Worm (Caenorhabditis elegans) whole organism, young adult: ENCODE measurements around the gene abch-1.

Experiments used
- B0261.1 ChIP-seq: sonication (generic microtip); optimal IDR thresholded peaks from 2 replicates; lab custom pipeline; 2016; ENCODE audit warnings: mild to moderate bottlenecking, missing genetic modification characterization, moderate library complexity, missing compliant biosample characterization
- F10E7.11 ChIP-seq: sonication (generic microtip); optimal IDR thresholded peaks from 2 replicates; lab custom pipeline; 2017; ENCODE audit warnings: mild to moderate bottlenecking, missing genetic modification characterization, moderate library complexity, missing compliant biosample characterization
- F23B12.7 ChIP-seq: sonication (generic microtip); optimal IDR thresholded peaks from 2 replicates; lab custom pipeline; 2017; ENCODE audit warnings: missing genetic modification characterization, mild to moderate bottlenecking, missing compliant biosample characterization, antibody characterized with exemption, moderate library complexity; ENCODE audit not compliant: insufficient read depth
- F57C9.4 ChIP-seq: sonication (generic microtip); optimal IDR thresholded peaks from 2 replicates; lab custom pipeline; 2017; ENCODE audit warnings: mild to moderate bottlenecking, missing genetic modification characterization, missing compliant biosample characterization
- K12H6.12 ChIP-seq: fragments of 200-800 bp; sonication (Bioruptor generic); optimal IDR thresholded peaks from 2 replicates; lab custom pipeline; 2018; ENCODE audit warnings: mild to moderate bottlenecking, missing genetic modification characterization, missing compliant biosample characterization
- T26A5.8 ChIP-seq: sonication (generic microtip); optimal IDR thresholded peaks from 2 replicates; lab custom pipeline; 2016; ENCODE audit warnings: missing genetic modification characterization, missing compliant biosample characterization
- Y67H2A.10 ChIP-seq: fragments of 200-800 bp; sonication (Bioruptor generic); conservative IDR thresholded peaks from 2 replicates; pipeline ENCODE4 v1.3.6; 2022; ENCODE audit warnings: missing genetic modification reagents, missing genetic modification characterization, missing compliant biosample characterization
- akir-1 ChIP-seq: fragments of 200-800 bp; sonication (Bioruptor generic); optimal IDR thresholded peaks from 2 replicates; lab custom pipeline; 2018; ENCODE audit warnings: mild to moderate bottlenecking, missing genetic modification characterization, moderate library complexity, missing compliant biosample characterization
- aptf-3 ChIP-seq: fragments of 200-800 bp; sonication (Bioruptor generic); IDR thresholded peaks from 2 replicates; pipeline ENCODE4 v1.3.6; 2022; ENCODE audit warnings: missing genetic modification characterization, missing compliant biosample characterization
- atf-7 ChIP-seq: sonication (generic microtip); optimal IDR thresholded peaks from 2 replicates; lab custom pipeline; 2017; ENCODE audit warnings: mild to moderate bottlenecking, missing genetic modification characterization, missing compliant biosample characterization
- attf-3 ChIP-seq: fragments of 200-800 bp; sonication (Bioruptor generic); conservative IDR thresholded peaks from 2 replicates; pipeline ENCODE4 v1.3.6; 2022; ENCODE audit warnings: missing genetic modification reagents, missing genetic modification characterization, missing compliant biosample characterization
- cebp-1 ChIP-seq, 2 experiments: fragments of 200-800 bp in 1 of 2; sonication (Bioruptor generic) in 1 of 2; sonication (generic microtip) in 1 of 2; IDR thresholded peaks in 1 of 2; optimal IDR thresholded peaks in 1 of 2; 2 replicates each; pipeline versions ENCODE4 v1.3.6 to Lab custom; 2017 to 2022; ENCODE audit warnings: missing compliant biosample characterization in 2 of 2, missing genetic modification characterization in 2 of 2, mild to moderate bottlenecking in 1 of 2, missing genetic modification reagents in 1 of 2, moderate library complexity in 1 of 2
- cebp-2 ChIP-seq: fragments of 200-800 bp; sonication (Bioruptor generic); IDR thresholded peaks from 2 replicates; pipeline ENCODE4 v1.3.6; 2022; ENCODE audit warnings: missing genetic modification characterization, missing compliant biosample characterization
- ceh-40 ChIP-seq: fragments of 200-800 bp; sonication (Bioruptor generic); IDR thresholded peaks from 2 replicates; pipeline ENCODE4 v1.3.6; 2022; ENCODE audit warnings: missing genetic modification characterization, missing compliant biosample characterization
- dpff-1 ChIP-seq: sonication (generic microtip); optimal IDR thresholded peaks from 2 replicates; lab custom pipeline; 2017; ENCODE audit warnings: mild to moderate bottlenecking, missing genetic modification characterization, missing compliant biosample characterization
- ets-4 ChIP-seq: fragments of 200-800 bp; sonication (Bioruptor generic); optimal IDR thresholded peaks from 2 replicates; lab custom pipeline; 2018; ENCODE audit warnings: mild to moderate bottlenecking, missing genetic modification characterization, missing compliant biosample characterization
- him-1 ChIP-seq: sonication (generic microtip); optimal IDR thresholded peaks from 2 replicates; lab custom pipeline; 2016; ENCODE audit warnings: missing genotype, missing genetic modification reagents, missing genetic modification characterization, missing compliant biosample characterization
- hlh-26 ChIP-seq: fragments of 200-800 bp; sonication (Bioruptor generic); conservative IDR thresholded peaks from 2 replicates; pipeline ENCODE4 v1.3.6; 2022; ENCODE audit warnings: missing genetic modification reagents, missing genetic modification characterization, missing compliant biosample characterization
- lir-1 ChIP-seq: fragments of 200-800 bp; sonication (Bioruptor generic); conservative IDR thresholded peaks from 2 replicates; pipeline ENCODE4 v1.3.6; 2022; ENCODE audit warnings: missing genetic modification reagents, missing genetic modification characterization, missing compliant biosample characterization
- lsl-1 ChIP-seq: fragments of 200-800 bp; sonication (Bioruptor generic); optimal IDR thresholded peaks from 2 replicates; lab custom pipeline; 2018; ENCODE audit warnings: mild to moderate bottlenecking, missing genetic modification characterization, moderate library complexity, missing compliant biosample characterization
- mcd-1 ChIP-seq: fragments of 200-800 bp; sonication (Bioruptor generic); IDR thresholded peaks from 2 replicates; pipeline ENCODE4 v1.3.6; 2022; ENCODE audit warnings: missing genetic modification reagents, missing genetic modification characterization, missing compliant biosample characterization
- mel-28 ChIP-seq: sonication (generic microtip); optimal IDR thresholded peaks from 2 replicates; lab custom pipeline; 2016; ENCODE audit warnings: borderline replicate concordance, mild to moderate bottlenecking, missing genetic modification characterization, missing compliant biosample characterization
- nfya-1 ChIP-seq: sonication (generic microtip); optimal IDR thresholded peaks from 2 replicates; lab custom pipeline; 2017; ENCODE audit warnings: antibody characterized with exemption, missing compliant biosample characterization, missing genetic modification characterization, borderline replicate concordance; ENCODE audit not compliant: insufficient read depth
- nhr-120 ChIP-seq: fragments of 200-800 bp; sonication (Bioruptor generic); IDR thresholded peaks from 2 replicates; pipeline ENCODE4 v1.3.6; 2022; ENCODE audit warnings: missing genetic modification characterization, missing compliant biosample characterization
- nhr-80 ChIP-seq: sonication (generic microtip); optimal IDR thresholded peaks from 2 replicates; lab custom pipeline; 2016; ENCODE audit warnings: missing genetic modification characterization, missing compliant biosample characterization
- nhr-90 ChIP-seq: sonication (generic microtip); optimal IDR thresholded peaks from 2 replicates; lab custom pipeline; 2016; ENCODE audit warnings: missing genotype, mild to moderate bottlenecking, missing genetic modification characterization, missing compliant biosample characterization
- pha-4 ChIP-seq: fragments of 150-350 bp; sonication (generic microtip); optimal IDR thresholded peaks from 2 replicates; lab custom pipeline; 2014; ENCODE audit warnings: missing biosample characterization, missing genetic modification reagents, missing genetic modification characterization
- snpc-1.1 ChIP-seq: sonication (generic microtip); optimal IDR thresholded peaks from 2 replicates; lab custom pipeline; 2017; ENCODE audit warnings: missing genetic modification characterization, mild to moderate bottlenecking, missing compliant biosample characterization, antibody characterized with exemption, moderate library complexity, missing genotype, missing genetic modification reagents; ENCODE audit not compliant: insufficient read depth
- snpc-3.4 ChIP-seq: sonication (generic microtip); optimal IDR thresholded peaks from 2 replicates; lab custom pipeline; 2017; ENCODE audit warnings: missing genetic modification characterization, mild to moderate bottlenecking, missing compliant biosample characterization, antibody characterized with exemption, moderate library complexity, missing genotype, missing genetic modification reagents
- sptf-2 ChIP-seq: fragments of 200-800 bp; sonication (Bioruptor generic); optimal IDR thresholded peaks from 2 replicates; lab custom pipeline; 2018; ENCODE audit warnings: mild to moderate bottlenecking, missing genetic modification characterization, missing compliant biosample characterization
- tbp1 ChIP-seq: fragments of 200-800 bp; sonication (Bioruptor generic); optimal IDR thresholded peaks from 2 replicates; lab custom pipeline; 2018; ENCODE audit warnings: mild to moderate bottlenecking, missing genetic modification characterization, missing compliant biosample characterization
- zfh-2 ChIP-seq: fragments of 200-800 bp; sonication (Bioruptor generic); conservative IDR thresholded peaks from 2 replicates; pipeline ENCODE4 v1.3.6; 2022; ENCODE audit warnings: missing genetic modification reagents, missing genetic modification characterization, missing compliant biosample characterization
- zim-3 ChIP-seq: sonication (generic microtip); optimal IDR thresholded peaks from 2 replicates; lab custom pipeline; 2017; ENCODE audit warnings: mild to moderate bottlenecking, missing genetic modification characterization, moderate library complexity, missing compliant biosample characterization
- ztf-18 ChIP-seq: sonication (generic microtip); optimal IDR thresholded peaks from 2 replicates; lab custom pipeline; 2016; ENCODE audit warnings: missing genotype, mild to moderate bottlenecking, missing genetic modification characterization, missing compliant biosample characterization
- ztf-25 ChIP-seq: fragments of 200-800 bp; sonication (Bioruptor generic); IDR thresholded peaks from 2 replicates; pipeline ENCODE4 v1.3.6; 2022; ENCODE audit warnings: missing genetic modification reagents, missing genetic modification characterization, missing compliant biosample characterization
- ztf-26 ChIP-seq: sonication (generic microtip); optimal IDR thresholded peaks from 2 replicates; lab custom pipeline; 2017; ENCODE audit warnings: missing genetic modification characterization, missing compliant biosample characterization

The abch-1 gene

DNA sequence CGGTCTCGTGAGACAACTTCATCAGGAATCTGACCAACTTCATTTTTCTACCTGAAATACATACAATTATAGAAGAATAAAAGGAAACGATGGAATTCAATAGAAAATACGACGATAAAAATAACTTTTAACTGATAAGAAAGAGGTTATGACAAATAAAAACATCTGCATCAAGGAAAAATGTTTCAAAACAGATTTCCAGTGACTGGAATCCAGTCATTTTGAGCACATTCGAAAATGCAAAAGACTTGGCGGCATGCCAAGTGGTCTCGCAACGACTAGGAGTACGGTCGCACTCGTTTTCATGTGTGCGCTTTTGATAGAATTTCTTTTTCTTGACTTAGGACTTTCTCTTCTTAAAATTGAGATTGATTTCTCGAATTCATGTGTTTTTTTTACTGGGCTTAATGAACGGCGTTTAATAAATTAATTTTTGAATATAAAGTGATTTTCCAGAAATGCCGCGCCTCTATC, 41.7 kb downstream of the abch-1 start, which contains the start of the genes snr-3 and rsp-5 (continued):
- TF ChIP-seq nhr-120 (GFP tag; lab: Robert Waterston, UW) (no peak), attf-3 (GFP tag; lab: Robert Waterston, UW) (no peak), zim-3 (tag; lab: Kevin White, UChicago) (no peak), Y67H2A.10 (no peak), dpff-1 (tag; lab: Kevin White, UChicago) (no peak), snpc-3.4 (tag; lab: Kevin White, UChicago) (peak; percentile 41), F57C9.4 (tag; lab: Kevin White, UChicago) (no peak), akir-1 (GFP tag; lab: Kevin White, UChicago) (no peak), sptf-2 (GFP tag; lab: Kevin White, UChicago) (no peak), B0261.1 (tag; lab: Kevin White, UChicago) (no peak), pha-4 (tag; lab: Kevin White, UChicago) (peak; percentile 69), ztf-26 (no peak), ztf-18 (tag; lab: Kevin White, UChicago) (no peak), aptf-3 (GFP tag; lab: Robert Waterston, UW) (no peak), snpc-1.1 (tag; lab: Kevin White, UChicago) (peak; percentile 47), cebp-2 (GFP tag; lab: Robert Waterston, UW) (no peak), F23B12.7 (tag; lab: Kevin White, UChicago) (peak; percentile 93), hlh-26 (no peak), ets-4 (GFP tag; lab: Kevin White, UChicago) (no peak), lsl-1 (GFP tag; lab: Kevin White, UChicago) (peak; percentile 92), zfh-2 (GFP tag; lab: Robert Waterston, UW) (no peak), T26A5.8 (tag; lab: Kevin White, UChicago) (no peak), tbp1 (GFP tag; lab: Kevin White, UChicago) (peak; percentile 50), lir-1 (GFP tag; lab: Robert Waterston, UW) (no peak), atf-7 (tag; lab: Kevin White, UChicago) (no peak), mel-28 (tag; lab: Kevin White, UChicago) (no peak), F10E7.11 (tag; lab: Kevin White, UChicago) (no peak), nhr-90 (tag; lab: Kevin White, UChicago) (no peak), ceh-40 (no peak), K12H6.12 (tag; lab: Kevin White, UChicago) (no peak), him-1 (peak; percentile 0), ztf-25 (GFP tag; lab: Robert Waterston, UW) (no peak)

DNA sequence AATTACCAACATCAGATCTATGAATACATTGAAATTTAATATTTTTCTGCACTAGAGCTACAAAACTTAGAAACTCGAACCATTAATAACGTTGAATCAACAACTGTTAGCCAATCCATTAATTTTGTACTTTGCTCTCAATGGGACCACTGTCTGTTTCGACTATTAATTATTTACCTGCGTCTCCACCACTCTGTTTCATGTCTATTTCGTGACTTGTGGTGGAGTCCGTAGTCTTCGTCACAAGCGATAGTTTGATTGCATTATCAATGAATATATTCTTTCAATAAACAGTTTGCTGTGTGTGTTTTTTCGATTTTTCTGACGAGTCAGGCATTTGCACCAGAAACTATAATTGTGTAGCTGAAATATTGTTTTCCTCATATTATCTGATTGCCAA, 45.1 kb downstream of the abch-1 start:
- no peak for TF ChIP-seq mcd-1 (GFP tag; lab: Robert Waterston, UW)
- no peak for TF ChIP-seq ets-4 (GFP tag; lab: Kevin White, UChicago)
- TF ChIP-seq cebp-1 (GFP tag; IDR thresholded peaks at IDR 0.05; lab: Robert Waterston, UW) = 0 out of 2 replicates have a peak, but pooled peaks have one; percentile 24
- no peak for TF ChIP-seq cebp-1 (tag; optimal IDR thresholded peaks at IDR 0.05; lab: Kevin White, UChicago)
- TF ChIP-seq nhr-80 = peak; percentile 82
- no peak for TF ChIP-seq nfya-1 (tag; lab: Kevin White, UChicago)
